Worm (Caenorhabditis elegans) whole organism, midembryonic: ENCODE results near the gene nhr-100.

Experiments
- T22C8.4 ChIP-seq: fragments of 200-800 bp; sonication (Bioruptor generic); IDR thresholded peaks from 2 replicates; pipeline ENCODE4 v1.3.6; 2022; ENCODE audit warnings: missing genetic modification characterization, missing compliant biosample characterization
- cog-1 ChIP-seq: sonication (generic microtip); optimal IDR thresholded peaks from 2 replicates; lab custom pipeline; 2016; ENCODE audit warnings: missing genetic modification characterization, missing compliant biosample characterization
- flt-1 ChIP-seq: fragments of 200-800 bp; sonication (Bioruptor generic); IDR thresholded peaks from 2 replicates; pipeline ENCODE4 v1.3.6; 2022; ENCODE audit warnings: missing genetic modification characterization, missing compliant biosample characterization
- klf-2 ChIP-seq: fragments of 200-800 bp; sonication (Bioruptor generic); conservative IDR thresholded peaks from 2 replicates; pipeline ENCODE4 v1.3.6; 2022; ENCODE audit warnings: missing genetic modification reagents, missing genetic modification characterization, missing compliant biosample characterization
- med-1 ChIP-seq: sonication (generic microtip); optimal IDR thresholded peaks from 2 replicates; lab custom pipeline; 2017; ENCODE audit warnings: missing genetic modification characterization, mild to moderate bottlenecking, missing compliant biosample characterization, antibody characterized with exemption, missing genetic modification reagents; ENCODE audit not compliant: insufficient read depth
- ref-1 ChIP-seq: fragments of 200-800 bp; sonication (Bioruptor generic); conservative IDR thresholded peaks from 2 replicates; pipeline ENCODE4 v1.3.6; 2022; ENCODE audit warnings: missing genetic modification reagents, missing genetic modification characterization, missing compliant biosample characterization
- tab-1 ChIP-seq: fragments of 200-800 bp; sonication (Bioruptor generic); IDR thresholded peaks from 2 replicates; pipeline ENCODE4 v1.3.6; 2022; ENCODE audit warnings: missing genetic modification characterization, missing compliant biosample characterization
- ztf-23 ChIP-seq: fragments of 200-800 bp; sonication (Bioruptor generic); IDR thresholded peaks from 2 replicates; pipeline ENCODE4 v1.3.6; 2022; ENCODE audit warnings: missing genetic modification reagents, missing genetic modification characterization, missing compliant biosample characterization
- ztf-29 ChIP-seq: fragments of 200-800 bp; sonication (Bioruptor generic); IDR thresholded peaks from 2 replicates; pipeline ENCODE4 v1.3.6; 2022; ENCODE audit warnings: missing genetic modification reagents, missing genetic modification characterization, missing compliant biosample characterization

The nhr-100 gene

DNA sequence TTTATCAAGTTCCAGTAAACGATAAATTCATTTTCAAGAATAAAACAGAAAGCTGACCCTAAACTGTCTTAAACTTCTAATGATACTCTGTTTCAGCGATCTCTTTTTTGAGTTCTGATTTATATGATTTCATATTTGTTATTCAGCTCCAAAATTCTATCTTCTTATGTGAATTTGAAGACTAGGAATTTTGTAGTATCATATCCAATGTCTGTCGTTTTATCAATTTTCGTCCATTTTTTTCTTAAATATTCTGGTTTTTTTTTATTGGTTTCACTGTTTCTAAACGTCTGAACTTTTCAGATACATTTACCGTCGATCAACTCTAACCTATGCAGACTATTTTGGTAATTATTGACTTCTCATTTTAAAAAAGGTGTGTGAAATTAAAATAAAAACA is 3.5 kb upstream of the nhr-100 start, which contains the start of the genes nhr-138 and C28D4.18:
nhr-138 (plus strand) TSS at position 304 of the 400 bp plus-strand sequence.
C28D4.18 (plus strand) TSS at position 333 of the 400 bp plus-strand sequence.
- TF ChIP-seq cog-1 (tag; lab: Kevin White, UChicago) (no peak), med-1 (GFP tag; lab: Kevin White, UChicago) (no peak), ztf-23 (GFP tag; lab: Robert Waterston, UW) (no peak), T22C8.4 (GFP tag; lab: Robert Waterston, UW) (no peak), ref-1 (no peak), ztf-29 (GFP tag; lab: Robert Waterston, UW) (no peak), klf-2 (GFP tag; lab: Robert Waterston, UW) (no peak), flt-1 (GFP tag; lab: Robert Waterston, UW) (no peak), tab-1 (GFP tag; lab: Robert Waterston, UW) (no peak)

ce11 chrIV:9725468-9725985 is 2.9 kb upstream of the nhr-100 start:
- TF ChIP-seq ztf-23 (GFP tag; lab: Robert Waterston, UW) (no peak), tab-1 (GFP tag; lab: Robert Waterston, UW) (no peak), cog-1 (tag; lab: Kevin White, UChicago) (no peak), ztf-29 (GFP tag; lab: Robert Waterston, UW) (no peak), klf-2 (GFP tag; lab: Robert Waterston, UW) (no peak), ref-1 (no peak), flt-1 (GFP tag; lab: Robert Waterston, UW) (no peak), T22C8.4 (GFP tag; lab: Robert Waterston, UW) (no peak), med-1 (GFP tag; lab: Kevin White, UChicago) (no peak)

ce11 chrIV:9727217-9727616 is 1.3 kb upstream of the nhr-100 start:
- TF ChIP-seq flt-1 (GFP tag; lab: Robert Waterston, UW), result no peak
- TF ChIP-seq T22C8.4 (GFP tag; lab: Robert Waterston, UW), result no peak
- TF ChIP-seq klf-2 (GFP tag; lab: Robert Waterston, UW), result no peak

DNA sequence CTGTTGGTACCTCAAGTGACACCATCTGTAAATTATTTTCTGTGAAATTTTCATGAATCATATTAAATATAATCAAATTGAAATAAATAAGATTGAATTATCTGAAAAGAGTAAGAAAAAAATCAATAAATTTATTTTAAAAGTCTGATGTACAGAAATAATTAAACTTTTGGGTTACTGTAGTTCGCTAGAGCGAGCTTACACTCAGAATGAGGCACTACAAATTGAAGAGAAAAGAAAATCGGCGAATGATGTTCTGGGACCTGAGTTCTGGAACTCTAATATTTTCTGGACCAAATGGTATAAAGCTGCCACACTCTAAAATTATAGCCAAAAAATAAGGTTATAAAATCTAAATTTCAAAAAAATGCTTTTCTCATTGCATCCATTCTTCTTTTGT is 5.4 kb downstream of the nhr-100 start:
- TF ChIP-seq flt-1 (GFP tag; lab: Robert Waterston, UW), result no peak
- no peak for TF ChIP-seq med-1 (GFP tag; lab: Kevin White, UChicago)
- TF ChIP-seq tab-1 (GFP tag; lab: Robert Waterston, UW), result no peak
- TF ChIP-seq ztf-29 (GFP tag; lab: Robert Waterston, UW), result no peak
- no peak for TF ChIP-seq cog-1 (tag; lab: Kevin White, UChicago)
- no peak for TF ChIP-seq T22C8.4 (GFP tag; lab: Robert Waterston, UW)
- TF ChIP-seq klf-2 (GFP tag; lab: Robert Waterston, UW), result no peak
- no peak for TF ChIP-seq ref-1

DNA sequence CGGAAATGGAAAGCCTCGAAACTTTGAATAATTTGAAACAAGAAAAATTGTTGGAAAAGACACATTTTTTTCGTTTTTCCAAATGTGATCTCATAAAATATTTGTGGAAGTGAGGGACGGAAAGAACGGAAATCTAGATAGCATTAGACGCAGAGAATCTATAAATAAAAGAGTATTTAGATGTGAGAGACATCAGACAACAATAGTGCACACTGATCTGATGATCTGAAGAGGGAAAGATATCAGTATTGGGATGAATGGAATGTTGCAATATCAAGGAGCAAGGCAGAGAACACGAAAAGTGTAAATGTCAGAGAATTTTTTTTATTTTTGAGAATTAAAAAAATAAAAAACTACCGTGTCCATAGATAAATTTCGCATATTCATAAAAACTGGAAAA is 6.4 kb downstream of the nhr-100 start:
- TF ChIP-seq T22C8.4 (GFP tag; lab: Robert Waterston, UW), result no peak

DNA sequence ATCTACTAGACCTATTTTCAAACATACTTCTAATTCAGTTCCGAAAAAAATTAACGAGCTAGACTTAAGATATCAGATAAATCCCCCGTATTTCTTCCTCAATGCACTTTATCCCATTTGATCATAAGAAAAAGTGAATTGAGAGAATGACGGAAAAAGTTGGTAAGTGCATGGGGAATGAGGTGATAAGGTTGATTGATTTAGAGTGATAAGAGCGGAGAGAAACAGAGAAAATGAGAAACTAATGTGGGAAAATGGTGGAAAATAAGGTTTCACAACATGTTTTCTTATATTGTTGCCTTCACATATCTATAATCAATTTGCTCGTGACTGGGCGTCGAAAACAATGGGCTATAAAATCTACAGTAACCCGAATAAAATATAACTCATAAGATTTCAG is 7.3 kb downstream of the nhr-100 start:
- TF ChIP-seq ztf-23 (GFP tag; lab: Robert Waterston, UW), result no peak
- no peak for TF ChIP-seq cog-1 (tag; lab: Kevin White, UChicago)
- no peak for TF ChIP-seq ztf-29 (GFP tag; lab: Robert Waterston, UW)
- no peak for TF ChIP-seq klf-2 (GFP tag; lab: Robert Waterston, UW)
- TF ChIP-seq flt-1 (GFP tag; lab: Robert Waterston, UW), result no peak
- TF ChIP-seq ref-1, result no peak
- TF ChIP-seq T22C8.4 (GFP tag; lab: Robert Waterston, UW), result no peak

DNA sequence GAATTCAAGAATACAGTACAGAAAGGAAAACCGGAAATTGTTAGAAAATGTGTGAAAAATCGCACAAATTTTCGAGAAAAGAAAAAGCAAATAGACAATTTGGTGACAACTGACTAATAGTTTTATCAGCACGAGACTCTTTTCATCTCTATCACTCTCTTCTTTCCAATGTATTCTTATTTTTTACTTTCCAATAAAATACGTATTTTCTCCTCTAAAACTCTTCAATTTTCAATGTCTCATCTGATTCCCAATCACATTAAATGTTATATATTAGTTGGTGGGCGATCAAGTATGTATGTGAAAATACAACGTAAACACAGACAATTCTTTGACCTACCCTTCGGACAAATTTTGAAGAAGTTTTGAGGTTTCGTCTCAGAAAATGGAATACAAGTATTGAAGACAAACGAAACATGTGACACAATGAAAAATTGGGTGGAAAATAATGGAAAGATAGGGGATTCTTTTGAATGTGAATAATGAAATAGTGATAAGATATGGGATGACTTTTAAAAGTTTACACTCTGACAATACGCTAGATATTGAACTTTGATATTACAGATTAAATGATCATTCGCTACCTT is 8.8 kb downstream of the nhr-100 start, which contains the start of gene cka-1:
cka-1 (minus strand) TSS at position 418 of the 587 bp plus-strand sequence.
- TF ChIP-seq flt-1 (GFP tag; lab: Robert Waterston, UW) (no peak), med-1 (GFP tag; lab: Kevin White, UChicago) (no peak), tab-1 (GFP tag; lab: Robert Waterston, UW) (no peak), T22C8.4 (GFP tag; lab: Robert Waterston, UW) (no peak), klf-2 (GFP tag; lab: Robert Waterston, UW) (no peak)

- TF ChIP-seq ztf-29 (GFP tag; lab: Robert Waterston, UW) (no peak), med-1 (GFP tag; lab: Kevin White, UChicago) (no peak), ztf-23 (GFP tag; lab: Robert Waterston, UW) (no peak), ref-1 (no peak), cog-1 (tag; lab: Kevin White, UChicago) (no peak), klf-2 (GFP tag; lab: Robert Waterston, UW) (no peak), flt-1 (GFP tag; lab: Robert Waterston, UW) (no peak), T22C8.4 (GFP tag; lab: Robert Waterston, UW) (no peak), tab-1 (GFP tag; lab: Robert Waterston, UW) (no peak)
Observed at ce11 chrIV:9738194-9738593, 9.7 kb downstream of the nhr-100 start, which contains the start of gene C28D4.10. Gene C28D4.10, plus strand, starts transcription at chrIV:9738494.

ce11 chrIV:9739001-9739400 is 10.5 kb downstream of the nhr-100 start:
- no peak for TF ChIP-seq cog-1 (tag; lab: Kevin White, UChicago)
- no peak for TF ChIP-seq tab-1 (GFP tag; lab: Robert Waterston, UW)
- no peak for TF ChIP-seq flt-1 (GFP tag; lab: Robert Waterston, UW)
- TF ChIP-seq klf-2 (GFP tag; lab: Robert Waterston, UW), result no peak
- TF ChIP-seq T22C8.4 (GFP tag; lab: Robert Waterston, UW), result no peak
